Worm (Caenorhabditis elegans): ENCODE measurements around the gene btb-19.

ce11 chrII:14492592-14493196 is 29.2 kb downstream of the btb-19 start:
- TF ChIP-seq unc-62 (GFP tag; optimal IDR thresholded peaks at IDR 0.05) (no peak), unc-55 (GFP tag; optimal IDR thresholded peaks at IDR 0.05) (no peak), zag-1 (tag; optimal IDR thresholded peaks at IDR 0.05) (no peak)
